Worm (Caenorhabditis elegans) whole organism, mixed stage, embryonic: ENCODE data around the gene F07C4.11.

Experiments
- ceh-39 ChIP-seq: fragments of 150-350 bp; optimal IDR thresholded peaks from 2 replicates; lab custom pipeline; 2014; ENCODE audit warnings: missing biosample characterization, missing genetic modification characterization
- ces-1 ChIP-seq: fragments of 150-350 bp; optimal IDR thresholded peaks from 2 replicates; lab custom pipeline; 2014; ENCODE audit warnings: missing biosample characterization, missing genetic modification reagents, missing genetic modification characterization
- drap-1 ChIP-seq: fragments of 200-800 bp; sonication (Bioruptor generic); optimal IDR thresholded peaks from 3 replicates; lab custom pipeline; 2018; ENCODE audit warnings: mild to moderate bottlenecking, missing genetic modification characterization, missing compliant biosample characterization
- elt-1 ChIP-seq: sonication (generic microtip); optimal IDR thresholded peaks from 2 replicates; lab custom pipeline; 2017; ENCODE audit warnings: missing genetic modification characterization, mild to moderate bottlenecking, missing compliant biosample characterization, antibody characterized with exemption, moderate library complexity, borderline replicate concordance; ENCODE audit not compliant: insufficient read depth
- flh-1 ChIP-seq: fragments of 200-800 bp; sonication (Bioruptor generic); optimal IDR thresholded peaks from 2 replicates; lab custom pipeline; 2018; ENCODE audit warnings: mild to moderate bottlenecking, missing genetic modification characterization, moderate library complexity, missing compliant biosample characterization
- lin-32 ChIP-seq: fragments of 200-800 bp; sonication (Bioruptor generic); optimal IDR thresholded peaks from 2 replicates; lab custom pipeline; 2018; ENCODE audit warnings: mild to moderate bottlenecking, missing genetic modification characterization, missing compliant biosample characterization
- lsy-2 ChIP-seq: fragments of 150-350 bp; optimal IDR thresholded peaks from 2 replicates; lab custom pipeline; 2014; ENCODE audit warnings: missing biosample characterization, missing genetic modification characterization
- nhr-76 ChIP-seq: sonication (generic microtip); optimal IDR thresholded peaks from 2 replicates; lab custom pipeline; 2017; ENCODE audit warnings: missing biosample characterization, missing genetic modification characterization
- pha-4 ChIP-seq: fragments of 150-350 bp; optimal IDR thresholded peaks from 2 replicates; lab custom pipeline; 2018; ENCODE audit warnings: missing biosample characterization, missing genetic modification reagents, missing genetic modification characterization
- sem-2 ChIP-seq: fragments of 200-800 bp; sonication (Bioruptor generic); optimal IDR thresholded peaks from 2 replicates; lab custom pipeline; 2018; ENCODE audit warnings: mild to moderate bottlenecking, missing genetic modification characterization, missing compliant biosample characterization
- tbx-8 ChIP-seq: fragments of 200-800 bp; sonication (Bioruptor generic); optimal IDR thresholded peaks from 2 replicates; lab custom pipeline; 2018; ENCODE audit warnings: mild to moderate bottlenecking, missing genetic modification characterization, moderate library complexity, missing compliant biosample characterization
- unc-62 ChIP-seq: fragments of 150-350 bp; optimal IDR thresholded peaks from 2 replicates; lab custom pipeline; 2014; ENCODE audit warnings: missing biosample characterization, missing genetic modification reagents, missing genetic modification characterization
- ztf-11 ChIP-seq: fragments of 150-350 bp; optimal IDR thresholded peaks from 2 replicates; lab custom pipeline; 2014; ENCODE audit warnings: missing biosample characterization, missing genetic modification characterization

F07C4.11 gene

ce11 chrV:7595132-7595531 is 48.2 kb downstream of the F07C4.11 start:
- TF ChIP-seq nhr-76 (tag; lab: Kevin White, UChicago), result no peak
- TF ChIP-seq elt-1, result no peak
- TF ChIP-seq flh-1 (GFP tag; lab: Kevin White, UChicago), result no peak
- TF ChIP-seq lsy-2 (tag; lab: Kevin White, UChicago), result no peak
- TF ChIP-seq ces-1 (GFP tag; lab: Kevin White, UChicago), result no peak
- no peak for TF ChIP-seq lin-32 (GFP tag; lab: Kevin White, UChicago)
- TF ChIP-seq sem-2 (GFP tag; lab: Kevin White, UChicago), result no peak
- no peak for TF ChIP-seq ztf-11
- no peak for TF ChIP-seq drap-1
- TF ChIP-seq unc-62 (GFP tag; lab: Kevin White, UChicago), result no peak
- no peak for TF ChIP-seq pha-4 (tag; lab: Kevin White, UChicago)
- TF ChIP-seq ceh-39 (tag; lab: Kevin White, UChicago), result no peak
- TF ChIP-seq tbx-8 (GFP tag; lab: Kevin White, UChicago), result no peak
